Worm (Caenorhabditis elegans) whole organism, L1 larva: Measurements from ENCODE around the gene Y15E3A.3.

Experiments
- F16B12.6 ChIP-seq: fragments of 150-350 bp; optimal IDR thresholded peaks from 2 replicates; lab custom pipeline; 2014; ENCODE audit warnings: missing biosample characterization, missing genetic modification characterization
- blmp-1 ChIP-seq: fragments of 150-350 bp; optimal IDR thresholded peaks from 2 replicates; lab custom pipeline; 2014; ENCODE audit warnings: missing biosample characterization, missing genetic modification characterization
- efl-1 ChIP-seq, 4 experiments: fragments of 150-350 bp; optimal IDR thresholded peaks in 3 of 4; peaks in 1 of 4; 1 replicate in 1 of 4; 2 replicates in 3 of 4; lab custom pipeline; 2014; ENCODE audit warnings: missing biosample characterization in 2 of 4, missing genetic modification characterization in 2 of 4, missing genetic modification reagents in 2 of 4

Y15E3A.3 gene

ce11 chrX:15272925-15273324, 52.7 kb downstream of the Y15E3A.3 start:
- TF ChIP-seq efl-1 (optimal IDR thresholded peaks at IDR 0.05; lab: Kevin White, UChicago): no peak
- TF ChIP-seq efl-1 (GFP tag; optimal IDR thresholded peaks at IDR 0.05 in 1 of 2; lab: Kevin White, UChicago): peak in 1 of 2 experiments; percentile 31
- TF ChIP-seq blmp-1 (tag; lab: Kevin White, UChicago): peak; percentile 9
- TF ChIP-seq F16B12.6 (tag; lab: Kevin White, UChicago): no peak
